Fruit fly (Drosophila melanogaster) whole organism, adult: ENCODE results near the gene CycT.

ENCODE experiments used
- CG33017 ChIP-seq: fragments of 200-800 bp; sonication (Bioruptor generic); optimal IDR thresholded peaks from 2 replicates; lab custom pipeline; 2018; ENCODE audit warnings: missing biosample characterization, mild to moderate bottlenecking, missing genetic modification characterization, moderate library complexity
- CG7045 ChIP-seq: fragments of 200-800 bp; sonication (Bioruptor generic); optimal IDR thresholded peaks from 2 replicates; lab custom pipeline; 2017; ENCODE audit warnings: missing biosample characterization, mild to moderate bottlenecking, missing genetic modification characterization
- Crg-1 ChIP-seq: fragments of 200-800 bp; sonication (Bioruptor generic); optimal IDR thresholded peaks from 2 replicates; lab custom pipeline; 2016; ENCODE audit warnings: missing biosample characterization, missing genetic modification characterization
- kay ChIP-seq: fragments of 200-800 bp; sonication (Bioruptor generic); peaks from one replicate; lab custom pipeline; 2016; ENCODE audit warnings: missing biosample characterization, missing genetic modification characterization, borderline replicate concordance

DNA sequence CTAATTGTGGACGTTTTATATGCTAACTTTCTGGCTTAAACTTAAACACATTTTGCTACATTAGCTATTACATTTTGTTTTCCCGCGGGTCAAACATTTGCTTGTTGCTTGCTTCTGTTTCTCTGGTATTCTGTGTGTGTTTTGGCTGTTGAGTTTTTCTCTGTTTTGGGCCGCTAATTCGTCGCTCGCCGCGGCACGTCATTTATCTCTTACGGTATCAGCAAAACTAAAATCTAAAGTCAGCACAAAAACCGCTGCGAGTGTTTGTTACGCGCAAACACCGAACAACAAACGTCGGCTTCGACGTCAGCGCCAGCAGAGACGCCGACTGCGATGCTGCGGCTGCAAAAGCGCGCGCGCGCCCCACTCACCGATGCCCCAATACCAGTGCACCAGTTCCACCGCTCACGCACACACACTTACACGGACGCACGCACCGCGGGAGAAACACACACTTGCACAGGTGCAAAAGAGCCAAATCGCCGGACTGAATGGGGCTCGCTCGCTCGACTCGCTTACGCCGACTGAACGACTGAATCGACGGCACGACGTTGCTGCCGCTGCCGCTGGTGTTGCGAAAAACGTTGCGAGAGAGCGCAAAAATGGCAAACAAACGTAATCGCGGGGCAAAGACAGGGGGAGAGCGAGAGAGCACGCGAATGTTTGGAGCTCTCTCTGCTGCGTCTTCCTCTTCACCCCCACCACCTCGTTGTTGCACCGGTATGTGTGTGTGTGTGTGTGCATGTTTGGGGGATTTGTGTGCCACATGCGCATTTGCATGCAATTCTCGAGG, 18.7 kb upstream of the CycT start:
- TF ChIP-seq CG33017 (tag; lab: Kevin White, UChicago): no peak
- peak; percentile 27 for TF ChIP-seq CG7045
- TF ChIP-seq Crg-1: no peak
- no peak for TF ChIP-seq kay (GFP tag; lab: Kevin White, UChicago)
